Worm (Caenorhabditis elegans) whole organism, late embryonic: ENCODE measurements around the gene H20E11.3.
"Not testable (repeated sequence)": the region's sequence is repeated elsewhere in the genome, so short reads cannot be mapped to it uniquely, and the experiment has no call there.

ENCODE experiments used
- F13H6.1 ChIP-seq: sonication (generic microtip); optimal IDR thresholded peaks from 2 replicates; lab custom pipeline; 2016; ENCODE audit warnings: missing genetic modification characterization, missing compliant biosample characterization
- K09A11.1 ChIP-seq: sonication (generic microtip); optimal IDR thresholded peaks from 2 replicates; lab custom pipeline; 2017; ENCODE audit warnings: antibody characterized with exemption, mild to moderate bottlenecking, missing genetic modification characterization, missing compliant biosample characterization; ENCODE audit not compliant: insufficient read depth
- T23F11.4 ChIP-seq: fragments of 200-800 bp; sonication (Bioruptor generic); optimal IDR thresholded peaks from 2 replicates; lab custom pipeline; 2018; ENCODE audit warnings: mild to moderate bottlenecking, missing genetic modification characterization, missing compliant biosample characterization
- ahr-1 ChIP-seq: sonication (generic microtip); optimal IDR thresholded peaks from 2 replicates; lab custom pipeline; 2016; ENCODE audit warnings: missing genetic modification characterization, missing compliant biosample characterization
- ama-1 ChIP-seq: fragments of 150-350 bp; optimal IDR thresholded peaks from 2 replicates; lab custom pipeline; 2014
- ceh-14 ChIP-seq: sonication (generic microtip); optimal IDR thresholded peaks from 2 replicates; lab custom pipeline; 2016; ENCODE audit warnings: missing genotype, missing genetic modification characterization, missing compliant biosample characterization
- ceh-18 ChIP-seq: sonication (generic microtip); optimal IDR thresholded peaks from 2 replicates; lab custom pipeline; 2016; ENCODE audit warnings: missing genetic modification characterization, missing compliant biosample characterization
- ceh-19 ChIP-seq: fragments of 200-800 bp; sonication (Bioruptor generic); optimal IDR thresholded peaks from 2 replicates; lab custom pipeline; 2018; ENCODE audit warnings: mild to moderate bottlenecking, missing genetic modification characterization, missing compliant biosample characterization
- ceh-2 ChIP-seq: sonication (generic microtip); optimal IDR thresholded peaks from 2 replicates; lab custom pipeline; 2016; ENCODE audit warnings: missing genotype, missing genetic modification characterization, missing compliant biosample characterization
- ceh-45 ChIP-seq: fragments of 200-800 bp; sonication (Bioruptor generic); IDR thresholded peaks from 2 replicates; pipeline ENCODE4 v1.3.6; 2022; ENCODE audit warnings: missing genetic modification reagents, missing genetic modification characterization, missing compliant biosample characterization
- ceh-48 ChIP-seq: sonication (generic microtip); optimal IDR thresholded peaks from 2 replicates; lab custom pipeline; 2016; ENCODE audit warnings: missing genetic modification characterization, inconsistent platforms, missing compliant biosample characterization
- ceh-9 ChIP-seq: sonication (generic microtip); optimal IDR thresholded peaks from 2 replicates; lab custom pipeline; 2016; ENCODE audit warnings: mild to moderate bottlenecking, missing genetic modification characterization, inconsistent platforms, missing compliant biosample characterization
- che-1 ChIP-seq: sonication (generic microtip); optimal IDR thresholded peaks from 2 replicates; lab custom pipeline; 2016; ENCODE audit warnings: mild to moderate bottlenecking, missing genetic modification characterization, missing compliant biosample characterization
- elt-2 ChIP-seq: sonication (generic microtip); optimal IDR thresholded peaks from 2 replicates; lab custom pipeline; 2016; ENCODE audit warnings: missing genetic modification reagents, missing genetic modification characterization, missing compliant biosample characterization
- ets-4 ChIP-seq: sonication (generic microtip); optimal IDR thresholded peaks from 2 replicates; lab custom pipeline; 2016; ENCODE audit warnings: missing genetic modification characterization, missing compliant biosample characterization
- eyg-1 ChIP-seq: sonication (generic microtip); optimal IDR thresholded peaks from 2 replicates; lab custom pipeline; 2016; ENCODE audit warnings: missing genotype, missing genetic modification characterization, missing compliant biosample characterization
- fax-1 ChIP-seq: sonication (generic microtip); optimal IDR thresholded peaks from 2 replicates; lab custom pipeline; 2016; ENCODE audit warnings: missing genotype, missing genetic modification characterization, missing compliant biosample characterization
- fkh-10 ChIP-seq: fragments of 150-350 bp; optimal IDR thresholded peaks from 2 replicates; lab custom pipeline; 2014; ENCODE audit warnings: missing biosample characterization, missing genetic modification reagents, missing genetic modification characterization
- gmeb-2 ChIP-seq: sonication (generic microtip); optimal IDR thresholded peaks from 2 replicates; lab custom pipeline; 2016; ENCODE audit warnings: missing genetic modification characterization, inconsistent platforms, missing compliant biosample characterization
- hlh-15 ChIP-seq: sonication (generic microtip); optimal IDR thresholded peaks from 2 replicates; lab custom pipeline; 2016; ENCODE audit warnings: missing genetic modification characterization, missing compliant biosample characterization
- hlh-30 ChIP-seq: sonication (generic microtip); optimal IDR thresholded peaks from 2 replicates; lab custom pipeline; 2017; ENCODE audit warnings: antibody characterized with exemption, missing genetic modification characterization, missing compliant biosample characterization; ENCODE audit not compliant: insufficient read depth
- hlh-8 ChIP-seq: sonication (generic microtip); optimal IDR thresholded peaks from 2 replicates; lab custom pipeline; 2016; ENCODE audit warnings: missing genotype, missing genetic modification characterization, missing compliant biosample characterization
- madf-2 ChIP-seq: sonication (generic microtip); optimal IDR thresholded peaks from 2 replicates; lab custom pipeline; 2017; ENCODE audit warnings: missing genetic modification characterization, missing compliant biosample characterization
- mec-3 ChIP-seq: sonication (generic microtip); optimal IDR thresholded peaks from 2 replicates; lab custom pipeline; 2016; ENCODE audit warnings: borderline replicate concordance, missing genetic modification characterization, missing compliant biosample characterization
- nfya-1 ChIP-seq: sonication (generic microtip); optimal IDR thresholded peaks from 2 replicates; lab custom pipeline; 2017; ENCODE audit warnings: missing genetic modification characterization, mild to moderate bottlenecking, missing compliant biosample characterization, antibody characterized with exemption, moderate library complexity
- nhr-232 ChIP-seq: sonication (generic microtip); optimal IDR thresholded peaks from 2 replicates; lab custom pipeline; 2016; ENCODE audit warnings: missing genetic modification characterization, missing compliant biosample characterization
- odd-2 ChIP-seq: sonication (generic microtip); optimal IDR thresholded peaks from 2 replicates; lab custom pipeline; 2017; ENCODE audit warnings: antibody characterized with exemption, mild to moderate bottlenecking, missing genetic modification characterization, missing compliant biosample characterization
- pha-2 ChIP-seq: sonication (generic microtip); optimal IDR thresholded peaks from 2 replicates; lab custom pipeline; 2017; ENCODE audit warnings: mild to moderate bottlenecking, missing genetic modification characterization, missing compliant biosample characterization
- pros-1 ChIP-seq: fragments of 150-350 bp; optimal IDR thresholded peaks from 2 replicates; lab custom pipeline; 2014; ENCODE audit warnings: missing biosample characterization, missing genetic modification reagents, missing genetic modification characterization
- sdc-2 ChIP-seq: sonication (generic microtip); optimal IDR thresholded peaks from 2 replicates; lab custom pipeline; 2016; ENCODE audit warnings: missing genotype, missing genetic modification characterization, missing compliant biosample characterization
- sox-4 ChIP-seq: sonication (generic microtip); optimal IDR thresholded peaks from 2 replicates; lab custom pipeline; 2017; ENCODE audit warnings: mild to moderate bottlenecking, missing genetic modification characterization, inconsistent platforms, missing compliant biosample characterization
- syd-9 ChIP-seq: sonication (generic microtip); optimal IDR thresholded peaks from 2 replicates; lab custom pipeline; 2016; ENCODE audit warnings: mild to moderate bottlenecking, missing genetic modification characterization, moderate library complexity, missing compliant biosample characterization
- tbx-7 ChIP-seq: sonication (generic microtip); optimal IDR thresholded peaks from 2 replicates; lab custom pipeline; 2016; ENCODE audit warnings: missing genotype, missing genetic modification characterization, missing compliant biosample characterization
- unc-3 ChIP-seq, 2 experiments: fragments of 200-800 bp in 1 of 2; sonication (Bioruptor generic) in 1 of 2; sonication (generic microtip) in 1 of 2; conservative IDR thresholded peaks in 1 of 2; optimal IDR thresholded peaks in 1 of 2; 2 replicates each; pipeline versions ENCODE4 v1.3.6 to Lab custom; 2016 to 2022; ENCODE audit warnings: missing compliant biosample characterization in 2 of 2, missing genetic modification characterization in 2 of 2, missing genetic modification reagents in 1 of 2
- unc-42 ChIP-seq: sonication (generic microtip); optimal IDR thresholded peaks from 2 replicates; lab custom pipeline; 2016; ENCODE audit warnings: missing genotype, missing genetic modification characterization, missing compliant biosample characterization
- unc-55 ChIP-seq: sonication (generic microtip); optimal IDR thresholded peaks from 2 replicates; lab custom pipeline; 2017; ENCODE audit warnings: missing biosample characterization, missing genetic modification reagents, missing genetic modification characterization
- unc-86 ChIP-seq: sonication (generic microtip); optimal IDR thresholded peaks from 2 replicates; lab custom pipeline; 2016; ENCODE audit warnings: missing genetic modification characterization, missing compliant biosample characterization
- ztf-16 ChIP-seq: sonication (generic microtip); optimal IDR thresholded peaks from 2 replicates; lab custom pipeline; 2017; ENCODE audit warnings: missing genetic modification characterization, missing compliant biosample characterization

H20E11.3 gene

DNA sequence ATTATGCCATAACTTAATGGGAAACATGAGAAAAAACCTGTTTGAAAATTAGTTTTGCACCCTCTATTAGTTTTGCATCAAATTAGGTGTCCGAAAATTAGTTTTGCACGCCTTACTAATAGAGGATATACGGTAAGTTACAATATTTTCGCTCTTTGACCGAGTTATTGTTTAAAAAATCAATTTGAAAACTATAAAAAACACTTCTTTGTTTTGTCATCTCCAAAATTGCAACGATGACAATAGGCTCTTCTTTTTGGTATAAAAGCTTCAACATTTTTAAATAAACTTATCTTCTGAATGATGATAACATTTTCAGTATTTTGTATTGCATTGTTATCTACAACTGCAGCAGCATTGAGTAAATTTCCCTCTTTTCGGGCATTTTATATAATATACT lies 2.9 kb downstream of the H20E11.3 start, which contains the start of gene H20E11.2:
Gene H20E11.2 (plus strand): TSS at position 301 of the 400 bp plus-strand sequence.
- TF ChIP-seq ama-1; hlh-30 (tag; lab: Kevin White, UChicago); ceh-2 (tag; lab: Kevin White, UChicago): not testable (repeated sequence)
- TF ChIP-seq, all 69 proteins: peak for 0; not testable (repeated sequence) for 69

DNA sequence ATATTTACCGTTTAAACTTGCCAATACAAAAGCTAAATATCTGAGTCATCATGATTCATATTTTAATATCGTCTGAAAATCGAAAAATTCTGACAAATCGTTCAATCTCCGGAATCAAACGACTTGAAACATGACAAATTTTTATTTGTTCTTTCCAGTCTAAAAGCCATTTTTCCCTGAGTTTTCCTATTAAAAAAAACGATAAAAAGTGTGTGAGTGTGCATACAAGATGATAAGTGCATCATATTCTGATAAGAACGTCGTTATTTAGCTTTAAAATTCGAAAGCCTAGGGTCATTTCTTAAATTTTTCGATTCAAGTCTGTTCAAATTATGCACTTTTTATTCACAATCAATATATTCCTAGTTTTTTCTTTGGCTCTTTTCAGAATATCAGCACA lies 5.3 kb downstream of the H20E11.3 start, which contains the start of gene H20E11.1:
Gene H20E11.1 (plus strand): TSS at position 244 of the 400 bp plus-strand sequence.
- TF ChIP-seq unc-3 (GFP tag; conservative IDR thresholded peaks at IDR 0.05; lab: Robert Waterston, UW) (no peak), unc-3 (tag; optimal IDR thresholded peaks at IDR 0.05; lab: Kevin White, UChicago) (no peak), pha-2 (no peak), che-1 (tag; lab: Kevin White, UChicago) (no peak), gmeb-2 (no peak), nfya-1 (tag; lab: Kevin White, UChicago) (no peak), tbx-7 (tag; lab: Kevin White, UChicago) (no peak), T23F11.4 (no peak), ztf-16 (no peak), odd-2 (tag; lab: Kevin White, UChicago) (no peak), pros-1 (tag; lab: Kevin White, UChicago) (no peak), ets-4 (tag; lab: Kevin White, UChicago) (no peak), ceh-9 (no peak), hlh-8 (tag; lab: Kevin White, UChicago) (no peak), eyg-1 (tag; lab: Kevin White, UChicago) (no peak), hlh-15 (tag; lab: Kevin White, UChicago) (no peak), sox-4 (tag; lab: Kevin White, UChicago) (no peak)
- TF ChIP-seq, all 69 proteins: peak for 0

DNA sequence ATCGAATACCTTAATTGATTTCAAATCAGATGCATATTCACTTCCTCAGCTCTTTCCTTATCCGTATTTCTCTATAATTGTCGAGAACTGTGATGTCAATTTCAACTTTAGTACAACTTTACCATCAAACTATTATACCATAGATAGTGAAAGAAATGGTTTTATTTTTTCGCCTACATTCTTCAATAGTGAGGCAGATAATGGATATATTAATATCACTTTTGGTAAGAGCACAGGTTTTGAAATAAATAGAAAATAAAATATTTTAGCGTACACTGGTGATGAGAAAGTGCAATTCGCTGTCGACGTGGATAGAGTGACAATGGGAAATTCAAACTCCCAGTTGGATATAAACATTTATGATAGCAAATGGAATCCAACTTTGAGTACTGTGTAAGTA lies 7.6 kb downstream of the H20E11.3 start:
- no peak for TF ChIP-seq ztf-16
- no peak for TF ChIP-seq ceh-19 (GFP tag; lab: Kevin White, UChicago)
- no peak for TF ChIP-seq tbx-7 (tag; lab: Kevin White, UChicago)
- TF ChIP-seq madf-2 (tag; lab: Kevin White, UChicago): no peak
- TF ChIP-seq fax-1: no peak
- TF ChIP-seq pros-1 (tag; lab: Kevin White, UChicago): no peak
- no peak for TF ChIP-seq sox-4 (tag; lab: Kevin White, UChicago)
- no peak for TF ChIP-seq ceh-18
- TF ChIP-seq F13H6.1: no peak
- TF ChIP-seq ahr-1 (tag; lab: Kevin White, UChicago): no peak
- no peak for TF ChIP-seq K09A11.1 (tag; lab: Kevin White, UChicago)
- TF ChIP-seq, all 69 proteins: peak for 0

DNA sequence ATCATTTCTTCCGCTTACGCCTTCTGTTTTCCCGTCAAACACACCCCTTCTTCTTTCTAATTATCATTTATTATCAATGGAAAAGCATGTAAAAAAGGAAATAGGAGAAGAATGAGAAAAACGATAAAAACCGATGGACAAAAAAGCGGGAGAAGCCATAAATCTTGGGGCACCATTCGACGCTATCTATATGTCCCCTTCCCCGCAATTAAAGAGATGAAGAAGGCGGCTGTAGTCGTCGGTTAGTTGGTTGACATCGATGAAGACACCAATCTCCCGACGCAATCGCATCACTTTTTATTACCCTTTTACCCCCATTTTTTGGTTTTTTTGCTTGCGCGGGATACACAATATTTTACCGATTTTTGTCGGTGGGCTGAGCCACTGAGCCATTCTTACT lies 9.0 kb downstream of the H20E11.3 start:
- TF ChIP-seq pros-1 (tag; lab: Kevin White, UChicago): no peak
- no peak for TF ChIP-seq fkh-10
- TF ChIP-seq mec-3 (tag; lab: Kevin White, UChicago): no peak
- no peak for TF ChIP-seq unc-55 (GFP tag; lab: Kevin White, UChicago)
- no peak for TF ChIP-seq ceh-14
- no peak for TF ChIP-seq syd-9 (tag; lab: Kevin White, UChicago)
- no peak for TF ChIP-seq ceh-45 (GFP tag; lab: Robert Waterston, UW)
- no peak for TF ChIP-seq sdc-2 (tag; lab: Kevin White, UChicago)
- TF ChIP-seq unc-3 (GFP tag; conservative IDR thresholded peaks at IDR 0.05; lab: Robert Waterston, UW): no peak
- no peak for TF ChIP-seq unc-3 (tag; optimal IDR thresholded peaks at IDR 0.05; lab: Kevin White, UChicago)
- no peak for TF ChIP-seq che-1 (tag; lab: Kevin White, UChicago)
- TF ChIP-seq ceh-19 (GFP tag; lab: Kevin White, UChicago): no peak
- TF ChIP-seq, all 69 proteins: peak for 0

DNA sequence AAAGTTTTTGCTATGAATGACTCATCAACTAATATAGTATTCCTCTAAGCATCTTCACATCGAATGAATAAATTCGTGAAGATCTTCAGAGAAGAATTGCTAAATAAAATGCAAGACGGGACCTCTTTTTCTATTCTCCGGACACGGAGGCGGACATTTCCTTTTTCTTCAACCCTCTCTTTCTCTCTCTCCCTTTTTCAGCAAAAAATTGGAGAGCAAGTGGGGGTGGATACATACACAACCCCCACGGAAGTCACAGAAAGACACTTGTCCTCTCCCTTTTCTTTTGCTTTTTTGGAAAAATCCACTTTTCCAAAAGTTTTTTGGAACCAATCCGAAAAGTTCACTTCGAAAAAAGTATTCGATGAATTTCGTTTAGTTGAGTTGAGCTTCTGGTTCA lies 10.1 kb downstream of the H20E11.3 start:
- TF ChIP-seq pros-1 (tag; lab: Kevin White, UChicago) (no peak), K09A11.1 (tag; lab: Kevin White, UChicago) (no peak), hlh-8 (tag; lab: Kevin White, UChicago) (no peak), ceh-48 (tag; lab: Kevin White, UChicago) (no peak), unc-86 (tag; lab: Kevin White, UChicago) (no peak), unc-42 (peak; percentile 23), nhr-232 (tag; lab: Kevin White, UChicago) (no peak), elt-2 (tag; lab: Kevin White, UChicago) (no peak)
